Worm (Caenorhabditis elegans): ENCODE measurements around the gene col-105.

Gene col-105

DNA sequence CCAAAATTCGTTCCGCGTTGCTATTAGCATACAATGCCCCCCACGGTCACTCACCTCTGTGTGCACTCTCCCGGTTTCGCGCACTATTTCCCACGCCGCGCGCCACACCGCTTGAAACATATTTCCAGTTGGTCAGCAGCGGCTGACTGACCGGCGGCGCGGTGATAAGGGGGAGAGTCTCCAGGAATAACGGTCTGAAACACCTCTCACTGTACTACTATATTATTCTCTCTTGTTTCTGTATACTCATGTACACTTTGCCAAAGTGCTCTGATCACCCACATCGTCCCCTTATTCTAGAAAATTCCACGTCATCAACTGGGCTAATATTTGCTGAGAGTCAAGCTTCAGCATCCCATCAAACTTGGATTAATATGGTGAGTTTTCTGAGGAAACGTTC lies 26.9 kb upstream of the col-105 start, which contains the start of gene nhr-41:
Gene nhr-41, plus strand, starts transcription at position 301 of the 400 bp plus-strand sequence.
- TF ChIP-seq sptf-1 (tag; optimal IDR thresholded peaks at IDR 0.05) (peak; percentile 8), drap-1 (GFP tag; optimal IDR thresholded peaks at IDR 0.05) (no peak)

DNA sequence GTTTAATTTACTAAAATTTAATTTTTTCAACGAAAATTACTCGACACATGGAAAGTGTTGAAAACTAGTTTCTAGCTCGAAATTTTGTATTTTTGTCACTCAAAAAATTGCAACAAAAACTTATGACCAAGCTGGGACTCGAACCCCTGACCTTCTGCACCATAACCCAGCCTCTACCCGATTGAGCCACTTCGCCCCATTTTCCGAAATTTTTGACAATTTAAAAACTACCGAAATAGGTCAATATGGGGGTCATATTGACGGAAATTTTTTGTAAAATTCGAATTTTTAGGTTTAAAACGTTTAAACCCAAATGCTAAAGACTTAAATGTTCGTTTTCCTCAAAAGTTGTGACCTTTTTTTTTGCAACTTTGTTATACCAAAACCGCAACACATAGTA lies 26.5 kb upstream of the col-105 start:
- TF ChIP-seq nhr-2 (tag; optimal IDR thresholded peaks at IDR 0.05) = no peak
- TF ChIP-seq ztf-11 (tag; optimal IDR thresholded peaks at IDR 0.05) = no peak
- TF ChIP-seq nhr-28 (tag; optimal IDR thresholded peaks at IDR 0.05) = no peak
- TF ChIP-seq lin-13 (tag; optimal IDR thresholded peaks at IDR 0.05) = no peak
- TF ChIP-seq unc-39 (tag; optimal IDR thresholded peaks at IDR 0.05) = no peak
- no peak for TF ChIP-seq lin-32 (GFP tag; optimal IDR thresholded peaks at IDR 0.05)
- no peak for TF ChIP-seq bed-3 (GFP tag; optimal IDR thresholded peaks at IDR 0.05)
- no peak for TF ChIP-seq ceh-43 (GFP tag; optimal IDR thresholded peaks at IDR 0.05)
- no peak for TF ChIP-seq hlh-1 (tag; optimal IDR thresholded peaks at IDR 0.05)
- TF ChIP-seq ces-1 (GFP tag; optimal IDR thresholded peaks at IDR 0.05) = no peak
- no peak for TF ChIP-seq flh-1 (GFP tag; optimal IDR thresholded peaks at IDR 0.05)
- no peak for TF ChIP-seq mls-2 (tag; optimal IDR thresholded peaks at IDR 0.05)
- no peak for TF ChIP-seq ceh-83 (GFP tag; optimal IDR thresholded peaks at IDR 0.05)
- no peak for TF ChIP-seq nhr-12 (tag; optimal IDR thresholded peaks at IDR 0.05)
- no peak for TF ChIP-seq pha-4 (tag; optimal IDR thresholded peaks at IDR 0.05)

DNA sequence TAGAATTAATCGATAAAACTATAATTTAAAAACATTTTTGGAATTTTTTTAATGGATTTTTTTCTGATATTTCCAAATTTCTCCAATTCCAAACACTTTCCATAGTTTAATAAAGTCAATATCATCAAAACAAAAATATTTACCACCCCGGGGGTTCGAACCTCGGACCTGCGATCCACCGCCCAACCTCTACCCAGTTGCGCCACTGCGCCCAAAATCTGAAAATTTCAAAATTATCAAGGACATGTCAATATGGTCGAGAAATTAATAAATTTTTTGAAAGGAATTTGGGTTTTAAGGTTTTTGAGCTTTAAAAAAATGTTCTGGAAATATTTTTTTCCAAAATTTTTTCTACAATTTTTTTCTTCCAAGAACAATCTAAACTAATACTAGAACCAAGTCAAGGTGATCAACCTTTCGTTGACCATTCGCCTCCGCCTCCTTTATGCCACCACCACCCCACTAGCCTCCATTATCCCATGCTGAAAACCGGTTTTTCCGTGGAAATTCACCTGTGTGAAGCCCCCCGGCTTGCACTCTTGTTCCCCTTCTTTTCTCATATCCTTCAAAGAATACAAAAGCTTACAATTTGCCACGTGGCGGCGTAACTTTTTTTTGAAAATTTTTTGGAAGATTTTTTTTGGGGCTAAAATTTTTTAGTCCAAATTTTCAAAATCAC lies 22.7 kb upstream of the col-105 start:
- TF ChIP-seq ceh-39 (tag; optimal IDR thresholded peaks at IDR 0.05) = no peak
- TF ChIP-seq lin-13 (tag; optimal IDR thresholded peaks at IDR 0.05) = no peak
- no peak for TF ChIP-seq cnd-1 (tag; optimal IDR thresholded peaks at IDR 0.05)
- no peak for TF ChIP-seq lsy-2 (tag; optimal IDR thresholded peaks at IDR 0.05)
- TF ChIP-seq unc-62 (GFP tag; optimal IDR thresholded peaks at IDR 0.05) = no peak

DNA sequence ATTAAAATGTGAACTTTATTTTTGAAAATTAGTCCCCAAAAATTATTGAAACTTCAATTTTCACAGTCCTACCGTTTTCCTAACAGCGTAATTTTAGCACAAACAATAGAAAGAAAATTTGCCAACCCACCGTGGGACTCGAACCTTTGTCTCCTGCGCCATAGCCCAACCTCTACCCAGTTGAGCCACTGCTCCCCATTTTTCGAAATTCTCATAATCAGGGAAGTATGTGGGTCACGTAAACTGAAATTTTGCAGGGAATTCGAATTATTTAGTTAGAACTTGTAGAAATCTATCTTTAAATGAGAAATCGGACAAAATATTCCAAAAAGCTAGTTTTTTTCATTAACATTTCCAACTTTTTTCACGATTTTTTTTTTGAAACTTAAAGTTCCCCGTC lies 21.3 kb upstream of the col-105 start:
- TF ChIP-seq sptf-1 (tag; optimal IDR thresholded peaks at IDR 0.05) (no peak), ceh-43 (GFP tag; optimal IDR thresholded peaks at IDR 0.05) (no peak), ztf-11 (tag; optimal IDR thresholded peaks at IDR 0.05) (no peak), zip-8 (tag; optimal IDR thresholded peaks at IDR 0.05) (no peak), drap-1 (GFP tag; optimal IDR thresholded peaks at IDR 0.05) (no peak), lsy-2 (tag; optimal IDR thresholded peaks at IDR 0.05) (no peak), ces-1 (GFP tag; optimal IDR thresholded peaks at IDR 0.05) (no peak)

DNA sequence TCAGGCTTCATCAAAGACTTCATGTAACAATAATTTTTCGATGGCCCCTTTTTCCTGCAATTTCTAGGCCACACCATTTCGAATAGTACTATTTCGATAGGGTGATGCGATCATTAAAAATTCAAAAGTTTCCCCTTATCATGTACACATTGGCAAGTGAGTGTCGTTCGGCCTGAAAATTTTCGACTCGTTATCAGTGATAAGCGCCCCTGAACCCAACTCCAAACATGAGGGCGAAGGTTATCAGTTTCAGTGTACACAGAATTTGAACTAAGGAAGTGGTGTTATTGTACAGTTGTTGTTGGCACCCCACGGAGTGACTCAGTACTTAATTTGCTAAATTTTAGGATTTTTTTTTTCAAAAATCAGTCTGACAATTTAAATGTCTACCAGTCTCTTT lies 19.9 kb upstream of the col-105 start:
- TF ChIP-seq flh-1 (GFP tag; optimal IDR thresholded peaks at IDR 0.05) = no peak
- TF ChIP-seq hlh-1 (tag; optimal IDR thresholded peaks at IDR 0.05) = no peak
- TF ChIP-seq mab-5 (tag; optimal IDR thresholded peaks at IDR 0.05) = no peak
- no peak for TF ChIP-seq ham-2 (GFP tag; optimal IDR thresholded peaks at IDR 0.05)
- TF ChIP-seq mls-2 (tag; optimal IDR thresholded peaks at IDR 0.05) = no peak
- no peak for TF ChIP-seq unc-120 (tag; optimal IDR thresholded peaks at IDR 0.05; ENCODE audit: poor library complexity, severe bottlenecking)
- TF ChIP-seq sptf-1 (tag; optimal IDR thresholded peaks at IDR 0.05) = no peak
- TF ChIP-seq ceh-39 (tag; optimal IDR thresholded peaks at IDR 0.05) = no peak
- no peak for TF ChIP-seq ces-1 (GFP tag; optimal IDR thresholded peaks at IDR 0.05)
- no peak for TF ChIP-seq tbx-8 (GFP tag; optimal IDR thresholded peaks at IDR 0.05)
- TF ChIP-seq lin-13 (tag; optimal IDR thresholded peaks at IDR 0.05) = no peak

DNA sequence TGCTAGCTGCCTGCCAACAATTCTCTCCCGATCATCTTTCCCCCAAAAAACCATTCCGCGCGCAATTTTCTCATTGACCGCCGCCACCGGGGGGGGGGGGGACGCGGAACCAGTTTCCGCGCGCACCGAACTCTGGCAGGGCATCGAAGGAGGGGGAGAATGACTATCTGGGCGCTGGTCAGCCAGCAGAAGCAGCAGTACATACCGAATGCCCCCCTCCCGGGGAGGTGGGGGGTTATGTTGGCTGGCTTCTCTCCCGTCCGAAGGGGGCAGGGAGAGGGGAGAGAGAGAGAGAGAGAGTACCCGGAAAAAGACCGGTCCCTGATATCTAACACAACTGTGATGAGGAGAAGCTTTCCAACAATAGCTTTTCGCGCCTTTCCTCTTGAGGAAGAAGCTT lies 18.7 kb upstream of the col-105 start:
- no peak for TF ChIP-seq nhr-12 (tag; optimal IDR thresholded peaks at IDR 0.05)
- TF ChIP-seq cnd-1 (tag; optimal IDR thresholded peaks at IDR 0.05) = peak; percentile 42
- TF ChIP-seq mls-2 (tag; optimal IDR thresholded peaks at IDR 0.05) = peak; percentile 63
- TF ChIP-seq sptf-1 (tag; optimal IDR thresholded peaks at IDR 0.05) = peak; percentile 65
- no peak for TF ChIP-seq ceh-39 (tag; optimal IDR thresholded peaks at IDR 0.05)
- TF ChIP-seq nhr-76 (tag; optimal IDR thresholded peaks at IDR 0.05) = no peak
- TF ChIP-seq ces-1 (GFP tag; optimal IDR thresholded peaks at IDR 0.05) = no peak
- TF ChIP-seq M03D4.4 (tag; optimal IDR thresholded peaks at IDR 0.05) = peak; percentile 55
- no peak for TF ChIP-seq sem-2 (GFP tag; optimal IDR thresholded peaks at IDR 0.05)
- peak; percentile 36 for TF ChIP-seq bed-3 (GFP tag; optimal IDR thresholded peaks at IDR 0.05)
- no peak for TF ChIP-seq hlh-1 (tag; optimal IDR thresholded peaks at IDR 0.05)
- TF ChIP-seq nhr-2 (tag; optimal IDR thresholded peaks at IDR 0.05) = no peak
- no peak for TF ChIP-seq ceh-43 (GFP tag; optimal IDR thresholded peaks at IDR 0.05)
- TF ChIP-seq drap-1 (GFP tag; optimal IDR thresholded peaks at IDR 0.05) = peak; percentile 28
- TF ChIP-seq lin-13 (tag; optimal IDR thresholded peaks at IDR 0.05) = no peak
- no peak for TF ChIP-seq lin-32 (GFP tag; optimal IDR thresholded peaks at IDR 0.05)
- TF ChIP-seq lsy-2 (tag; optimal IDR thresholded peaks at IDR 0.05) = no peak
- TF ChIP-seq ham-2 (GFP tag; optimal IDR thresholded peaks at IDR 0.05) = peak; percentile 46
- no peak for TF ChIP-seq mab-5 (tag; optimal IDR thresholded peaks at IDR 0.05)
- no peak for TF ChIP-seq pha-4 (tag; optimal IDR thresholded peaks at IDR 0.05)

All from whole organism, mixed stage, embryonic.